Fruit fly (Drosophila melanogaster): ENCODE data around the gene CG13272.

CG13272 gene

dm6 chr2L:16799496-16799895 is 5.2 kb upstream of the CG13272 start:
- TF ChIP-seq CG8159 (tag; optimal IDR thresholded peaks at IDR 0.05) = no peak

dm6 chr2L:16801578-16802152 is 3.0 kb upstream of the CG13272 start:
- TF ChIP-seq CG34367 (tag; optimal IDR thresholded peaks at IDR 0.05) = no peak

- TF ChIP-seq CG4496 (GFP tag; IDR thresholded peaks at IDR 0.05) (0 out of 3 replicates have a peak, but pooled peaks have one; percentile 48), EcR (GFP tag; optimal IDR thresholded peaks at IDR 0.05) (no peak), Pif1A (GFP tag; optimal IDR thresholded peaks at IDR 0.05) (peak; percentile 7), Ets98B (GFP tag; IDR thresholded peaks at IDR 0.05) (peak; percentile 34), Snoo (tag; optimal IDR thresholded peaks at IDR 0.05) (no peak), CG8159 (tag; optimal IDR thresholded peaks at IDR 0.05) (no peak), CG8301 (tag; optimal IDR thresholded peaks at IDR 0.05) (peak; percentile 15), CG9948 (tag; optimal IDR thresholded peaks at IDR 0.05) (peak; percentile 4), CG13204 (GFP tag; optimal IDR thresholded peaks at IDR 0.05) (no peak), CG34367 (tag; optimal IDR thresholded peaks at IDR 0.05) (no peak), CG12605 (GFP tag; IDR thresholded peaks at IDR 0.05) (peak; percentile 21; the same call in 1 of the 2 replicates)
These were observed 1.0 kb upstream of the CG13272 start for dm6 chr2L:16803638-16804037.

DNA sequence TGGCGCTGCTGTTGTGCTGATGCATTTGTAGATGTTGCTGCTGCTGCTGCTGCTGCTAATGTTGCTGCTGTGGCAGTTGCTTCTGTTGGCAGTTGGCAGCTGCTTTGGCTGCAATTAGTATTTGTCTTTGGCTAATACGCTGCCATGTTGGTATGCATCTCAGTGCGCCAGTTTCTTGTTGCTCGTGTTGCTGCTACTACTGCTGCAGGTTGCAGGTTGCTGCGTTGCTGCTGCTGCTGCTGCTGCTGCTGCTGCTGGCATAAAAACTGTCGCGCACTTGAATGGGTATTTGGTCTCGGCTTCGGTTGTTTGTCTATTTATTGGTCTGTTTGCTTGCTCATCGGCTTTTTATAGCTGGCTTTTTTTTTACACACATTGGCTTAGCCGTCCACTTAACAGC is 4.1 kb downstream of the CG13272 start:
- TF ChIP-seq Ets98B (GFP tag; IDR thresholded peaks at IDR 0.05) = no peak
- TF ChIP-seq CG15710 (tag; optimal IDR thresholded peaks at IDR 0.05) = no peak
- no peak for TF ChIP-seq rn (GFP tag; IDR thresholded peaks at IDR 0.05)
- no peak for TF ChIP-seq CG10348 (GFP tag; IDR thresholded peaks at IDR 0.05)
- no peak for TF ChIP-seq Pif1A (GFP tag; optimal IDR thresholded peaks at IDR 0.05)

dm6 chr2L:16815989-16816749 is 11.5 kb downstream of the CG13272 start, which contains the start of gene mdy:
TSS of gene mdy (plus strand) at chr2L:16816660.
- no peak for TF ChIP-seq D1 (tag; optimal IDR thresholded peaks at IDR 0.05)
- no peak for TF ChIP-seq CG12605 (GFP tag; IDR thresholded peaks at IDR 0.05)
- peak; percentile 65; the same call in 1 of the 2 replicates for TF ChIP-seq CG32121 (GFP tag; IDR thresholded peaks at IDR 0.05)
- TF ChIP-seq CG9948 (tag; optimal IDR thresholded peaks at IDR 0.05) = peak; percentile 16
- TF ChIP-seq CG15710 (tag; optimal IDR thresholded peaks at IDR 0.05) = peak; percentile 57
- peak; percentile 43 for TF ChIP-seq CG8159 (tag; optimal IDR thresholded peaks at IDR 0.05)
- TF ChIP-seq CG8301 (tag; optimal IDR thresholded peaks at IDR 0.05) = peak; percentile 27
- TF ChIP-seq Ets98B (GFP tag; IDR thresholded peaks at IDR 0.05) = no peak
- TF ChIP-seq CG17806 (tag; optimal IDR thresholded peaks at IDR 0.05) = peak; percentile 37
- TF ChIP-seq gl (tag; optimal IDR thresholded peaks at IDR 0.05) = peak; percentile 25
- TF ChIP-seq CG34367 (tag; optimal IDR thresholded peaks at IDR 0.05) = peak; percentile 40
- peak; percentile 32 for TF ChIP-seq Snoo (tag; optimal IDR thresholded peaks at IDR 0.05)
- peak; percentile 47 for TF ChIP-seq CG14655 (GFP tag; optimal IDR thresholded peaks at IDR 0.05)
- 0 out of 2 replicates have a peak, but pooled peaks have one; percentile 16 for TF ChIP-seq rn (GFP tag; IDR thresholded peaks at IDR 0.05)
- no peak for TF ChIP-seq CG10348 (GFP tag; IDR thresholded peaks at IDR 0.05)
- peak; percentile 51; the same call in 2 of the 3 replicates for TF ChIP-seq fd96Ca (GFP tag; IDR thresholded peaks at IDR 0.05)
- TF ChIP-seq Pif1A (GFP tag; optimal IDR thresholded peaks at IDR 0.05) = peak; percentile 52
- no peak for TF ChIP-seq CG13204 (GFP tag; optimal IDR thresholded peaks at IDR 0.05)
- TF ChIP-seq EcR (GFP tag; optimal IDR thresholded peaks at IDR 0.05) = no peak
- peak; percentile 51 for TF ChIP-seq Pif1B (GFP tag; optimal IDR thresholded peaks at IDR 0.05)
- peak; percentile 31 for TF ChIP-seq CG4496 (GFP tag; IDR thresholded peaks at IDR 0.05)

dm6 chr2L:16816750-16817087 is 12.0 kb downstream of the CG13272 start:
- TF ChIP-seq CG17806 (tag; optimal IDR thresholded peaks at IDR 0.05) (no peak), EcR (GFP tag; optimal IDR thresholded peaks at IDR 0.05) (peak; percentile 77)

DNA sequence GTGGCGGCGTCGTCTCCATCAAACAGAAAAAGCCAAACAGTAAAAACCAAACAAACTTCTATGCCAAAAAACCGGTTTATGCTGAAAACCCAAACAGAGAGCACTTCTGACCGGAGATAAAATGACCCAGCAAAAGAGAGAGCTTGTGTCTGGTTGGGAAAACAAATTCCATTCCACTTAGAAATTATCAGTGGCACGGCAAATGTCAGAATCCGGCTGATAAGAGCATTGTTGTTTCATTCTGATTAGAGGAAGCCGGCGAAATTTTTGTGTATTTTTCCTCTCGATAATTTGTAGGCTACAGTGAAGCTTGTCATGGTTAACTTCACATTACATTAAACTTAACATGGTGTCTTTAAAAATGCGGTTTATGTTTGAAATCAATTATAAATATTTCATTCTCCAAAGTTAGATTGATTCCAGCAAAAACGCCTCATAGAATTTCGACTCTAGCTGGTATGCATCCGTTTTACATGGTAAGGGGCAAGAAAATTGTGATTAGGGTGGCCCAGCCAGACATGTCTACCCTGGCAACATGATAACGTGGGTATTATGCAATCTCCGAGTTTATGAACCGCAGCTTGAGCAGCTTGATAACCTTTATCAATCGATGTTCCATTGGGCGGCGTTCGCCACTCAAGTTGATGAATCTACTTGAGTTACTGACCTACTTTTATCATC is 12.9 kb downstream of the CG13272 start:
- TF ChIP-seq CG8159 (tag; optimal IDR thresholded peaks at IDR 0.05) = peak; percentile 50
- TF ChIP-seq CG17806 (tag; optimal IDR thresholded peaks at IDR 0.05) = no peak

Measured in whole organism, pupa.